Fruit fly (Drosophila melanogaster): Measurements from ENCODE around the gene Gtpx.
A peak's percentile ranks its signal among the peaks of the same experiment; 100 is the strongest.

Gene Gtpx

DNA sequence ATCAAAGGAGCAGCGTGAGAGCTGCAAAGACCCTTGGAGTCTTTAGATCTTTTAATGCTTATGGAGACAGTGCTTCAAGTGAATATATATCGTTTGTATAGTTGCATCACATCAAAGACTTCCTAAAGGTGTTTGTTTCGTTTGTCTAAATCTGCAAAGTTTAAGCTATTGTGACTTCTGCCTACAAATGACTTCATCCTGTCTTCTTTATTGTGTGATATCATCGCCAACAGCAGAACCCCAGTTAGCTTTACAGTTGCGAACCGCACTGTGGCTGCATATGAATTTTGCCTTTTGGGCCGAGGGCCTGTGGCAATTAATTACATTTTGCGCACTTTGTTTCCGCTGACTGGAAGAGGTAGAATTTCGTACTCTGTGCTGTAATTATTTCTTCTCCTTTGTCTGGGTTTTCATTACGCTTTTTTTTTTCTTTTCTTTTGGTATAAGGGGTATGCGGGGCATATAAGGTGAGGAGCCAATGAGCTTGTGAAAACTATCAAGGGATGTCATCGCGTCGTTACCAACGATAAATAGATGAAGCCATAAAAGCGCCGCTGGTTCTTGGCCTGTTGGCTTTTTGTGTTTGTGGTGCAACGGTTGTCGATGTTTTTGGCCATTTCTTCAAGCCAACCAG lies 16.4 kb downstream of the Gtpx start (continued):
- TF ChIP-seq CG11902 (GFP tag; optimal IDR thresholded peaks at IDR 0.05): peak; percentile 35
- TF ChIP-seq CG9139 (GFP tag; optimal IDR thresholded peaks at IDR 0.05): no peak
- TF ChIP-seq dac (GFP tag; optimal IDR thresholded peaks at IDR 0.05): no peak
- peak; percentile 77 for TF ChIP-seq Sox14 (GFP tag; optimal IDR thresholded peaks at IDR 0.05)
- peak; percentile 23 for TF ChIP-seq Blimp-1 (GFP tag; optimal IDR thresholded peaks at IDR 0.05)
- TF ChIP-seq Ets96B (tag; optimal IDR thresholded peaks at IDR 0.05): peak; percentile 70
- peak; percentile 15 for TF ChIP-seq CG8319 (GFP tag; optimal IDR thresholded peaks at IDR 0.05)
- TF ChIP-seq Hr38 (GFP tag; optimal IDR thresholded peaks at IDR 0.05): no peak
- TF ChIP-seq Gug (GFP tag; IDR thresholded peaks at IDR 0.05): peak; percentile 28; the same call in 1 of the 2 replicates
- peak; percentile 53 for TF ChIP-seq Sox15 (GFP tag; optimal IDR thresholded peaks at IDR 0.05)
- TF ChIP-seq vri (GFP tag; optimal IDR thresholded peaks at IDR 0.05): peak; percentile 79
- TF ChIP-seq CG31627 (GFP tag; optimal IDR thresholded peaks at IDR 0.05): peak; percentile 85
- peak; percentile 73 for TF ChIP-seq acj6 (GFP tag; optimal IDR thresholded peaks at IDR 0.05)
- TF ChIP-seq CG10631 (GFP tag; optimal IDR thresholded peaks at IDR 0.05): peak; percentile 71

DNA sequence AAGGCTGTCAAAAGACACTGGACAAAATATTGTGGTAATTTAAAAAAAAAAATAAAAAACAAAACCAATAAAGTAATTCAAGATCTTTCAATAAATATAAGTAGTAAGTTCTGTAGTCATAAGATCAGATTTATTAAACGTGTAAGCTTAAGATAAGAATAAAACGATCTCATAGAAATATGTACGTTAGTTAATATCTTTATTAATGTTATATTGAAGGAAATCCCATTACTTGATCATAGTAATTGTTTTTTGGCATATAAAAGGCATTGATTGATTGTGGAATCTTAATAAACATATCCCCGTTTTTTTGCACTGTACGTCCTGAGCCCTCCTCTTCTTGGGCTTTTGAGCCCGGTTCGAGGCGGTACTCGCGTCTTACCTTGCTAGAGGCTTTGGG lies 17.2 kb downstream of the Gtpx start:
- TF ChIP-seq dsx (GFP tag; optimal IDR thresholded peaks at IDR 0.05; ENCODE audit: poor library complexity, severe bottlenecking) (peak; percentile 17), Smox (GFP tag; optimal IDR thresholded peaks at IDR 0.05) (peak; percentile 88), Ets96B (tag; optimal IDR thresholded peaks at IDR 0.05) (peak; percentile 6), achi (GFP tag; optimal IDR thresholded peaks at IDR 0.05) (peak; percentile 80), CG8319 (GFP tag; optimal IDR thresholded peaks at IDR 0.05) (peak; percentile 55), OdsH (GFP tag; optimal IDR thresholded peaks at IDR 0.05) (peak; percentile 75), vri (GFP tag; optimal IDR thresholded peaks at IDR 0.05) (peak; percentile 55), topi (GFP tag; optimal IDR thresholded peaks at IDR 0.05) (peak; percentile 86), salr (GFP tag; optimal IDR thresholded peaks at IDR 0.05) (peak in 1 of 2 experiments; percentile 58), esn (GFP tag; optimal IDR thresholded peaks at IDR 0.05) (peak; percentile 93), CG8119 (GFP tag; IDR thresholded peaks at IDR 0.05) (no peak; the same call in 2 of the 3 replicates), CG6163 (GFP tag; IDR thresholded peaks at IDR 0.05) (no peak), dac (GFP tag; optimal IDR thresholded peaks at IDR 0.05) (no peak), Gug (GFP tag; IDR thresholded peaks at IDR 0.05) (no peak), Hr38 (GFP tag; optimal IDR thresholded peaks at IDR 0.05) (no peak), CG11762 (GFP tag; optimal IDR thresholded peaks at IDR 0.05; ENCODE audit: insufficient read depth) (peak; percentile 54), Eip75B (GFP tag; optimal IDR thresholded peaks at IDR 0.05) (peak; percentile 69), lz (GFP tag; optimal IDR thresholded peaks at IDR 0.05) (peak; percentile 82), Ets21C (GFP tag; optimal IDR thresholded peaks at IDR 0.05) (peak; percentile 62), CG10631 (GFP tag; optimal IDR thresholded peaks at IDR 0.05) (peak; percentile 69), CG8632 (GFP tag; optimal IDR thresholded peaks at IDR 0.05) (peak; percentile 81), Sox15 (GFP tag; optimal IDR thresholded peaks at IDR 0.05) (peak; percentile 49), eg (GFP tag; IDR thresholded peaks at IDR 0.05) (no peak), CG31627 (GFP tag; optimal IDR thresholded peaks at IDR 0.05) (peak; percentile 81), CG11294 (GFP tag; IDR thresholded peaks at IDR 0.05) (no peak), ss (GFP tag; optimal IDR thresholded peaks at IDR 0.05) (peak; percentile 8 to 13), CG6276 (GFP tag; optimal IDR thresholded peaks at IDR 0.05) (peak; percentile 7), CG15336 (GFP tag; IDR thresholded peaks at IDR 0.05) (peak; percentile 42), Hr39 (GFP tag; optimal IDR thresholded peaks at IDR 0.05) (peak; percentile 75), CG16779 (tag; optimal IDR thresholded peaks at IDR 0.05) (no peak), fd59A (GFP tag; optimal IDR thresholded peaks at IDR 0.05) (no peak), Blimp-1 (GFP tag; optimal IDR thresholded peaks at IDR 0.05) (peak; percentile 65), svp (GFP tag) (peak; percentile 93), net (GFP tag; optimal IDR thresholded peaks at IDR 0.05) (peak; percentile 63), CG7368 (GFP tag; optimal IDR thresholded peaks at IDR 0.05) (peak; percentile 39), Eip78C (GFP tag) (peak; percentile 91), Hr4 (GFP tag; optimal IDR thresholded peaks at IDR 0.05) (peak; percentile 41), CG6854 (GFP tag; optimal IDR thresholded peaks at IDR 0.05) (peak; percentile 33), CG3919 (GFP tag; optimal IDR thresholded peaks at IDR 0.05) (peak; percentile 70), fd85E (GFP tag; optimal IDR thresholded peaks at IDR 0.05) (no peak), acj6 (GFP tag; optimal IDR thresholded peaks at IDR 0.05) (peak; percentile 82), CG6808 (GFP tag; optimal IDR thresholded peaks at IDR 0.05) (peak; percentile 1), CG3032 (tag; optimal IDR thresholded peaks at IDR 0.05) (peak; percentile 6), CG10669 (GFP tag; optimal IDR thresholded peaks at IDR 0.05) (peak; percentile 8)
